Fruit fly (Drosophila melanogaster): Measurements from ENCODE around the gene CG15258.

The CG15258 gene

dm6 chr2L:15337248-15337848 lies 24.1 kb downstream of the CG15258 start:
- TF ChIP-seq Oli (tag; optimal IDR thresholded peaks at IDR 0.05) (peak; percentile 37), cwo (GFP tag; optimal IDR thresholded peaks at IDR 0.05) (no peak), D (optimal IDR thresholded peaks at IDR 0.05) (no peak), D (GFP tag; optimal IDR thresholded peaks at IDR 0.05) (no peak), Rfx (GFP tag; IDR thresholded peaks at IDR 0.05) (no peak), Dip2 (GFP tag; IDR thresholded peaks at IDR 0.05) (no peak), CG12071 (GFP tag; optimal IDR thresholded peaks at IDR 0.05) (no peak), CG1647 (GFP tag; optimal IDR thresholded peaks at IDR 0.05) (no peak), gem (tag; optimal IDR thresholded peaks at IDR 0.05) (peak; percentile 58), vnd (GFP tag; IDR thresholded peaks at IDR 0.05; ENCODE audit: partially characterized antibody) (no peak), CG15479 (GFP tag; optimal IDR thresholded peaks at IDR 0.05) (no peak), Gug (GFP tag; IDR thresholded peaks at IDR 0.05) (no peak; the same call in 3 of the 4 replicates), CG1233 (GFP tag; optimal IDR thresholded peaks at IDR 0.05) (no peak), grau (tag; optimal IDR thresholded peaks at IDR 0.05) (peak; percentile 28), CG3065 (GFP tag; optimal IDR thresholded peaks at IDR 0.05) (no peak), dimm (GFP tag; IDR thresholded peaks at IDR 0.05) (no peak), prd (optimal IDR thresholded peaks at IDR 0.05) (no peak), prd (GFP tag; IDR thresholded peaks at IDR 0.05) (peak; percentile 59; the same call in 2 of the 3 replicates), CG1602 (GFP tag; optimal IDR thresholded peaks at IDR 0.05) (peak; percentile 6), NC2α (GFP tag; optimal IDR thresholded peaks at IDR 0.05) (no peak), pan (optimal IDR thresholded peaks at IDR 0.05) (no peak), pan (GFP tag; optimal IDR thresholded peaks at IDR 0.05 in 1 of 2, IDR thresholded peaks at IDR 0.05 in 1 of 2) (peak in 1 of 2 experiments; percentile 9), kay (GFP tag; optimal IDR thresholded peaks at IDR 0.05) (no peak), Side (GFP tag; optimal IDR thresholded peaks at IDR 0.05) (no peak), sens (GFP tag) (peak; percentile 83), mld (GFP tag; IDR thresholded peaks at IDR 0.05; ENCODE audit: partially characterized antibody) (no peak), pnt (GFP tag; optimal IDR thresholded peaks at IDR 0.05) (peak; percentile 18), CG7928 (GFP tag; optimal IDR thresholded peaks at IDR 0.05) (no peak), Hand (GFP tag; optimal IDR thresholded peaks at IDR 0.05) (no peak), zfh2 (GFP tag; optimal IDR thresholded peaks at IDR 0.05) (no peak), Hr39 (optimal IDR thresholded peaks at IDR 0.05) (no peak), Poxn (GFP tag; IDR thresholded peaks at IDR 0.05) (no peak), CG31224 (GFP tag; IDR thresholded peaks at IDR 0.05) (0 out of 2 replicates have a peak, but pooled peaks have one; percentile 17), CG2712 (tag; optimal IDR thresholded peaks at IDR 0.05) (peak; percentile 39), CG1832 (GFP tag; optimal IDR thresholded peaks at IDR 0.05) (no peak), Xrp1 (GFP tag; IDR thresholded peaks at IDR 0.05) (peak; percentile 62; the same call in 1 of the 2 replicates), maf-S (GFP tag; optimal IDR thresholded peaks at IDR 0.05) (no peak), h (optimal IDR thresholded peaks at IDR 0.05) (no peak), sc (optimal IDR thresholded peaks at IDR 0.05) (no peak), sc (GFP tag; optimal IDR thresholded peaks at IDR 0.05) (no peak), CG8359 (GFP tag; optimal IDR thresholded peaks at IDR 0.05; ENCODE audit: borderline replicate concordance) (no peak), CG12769 (tag; optimal IDR thresholded peaks at IDR 0.05) (peak; percentile 23), sim (GFP tag; IDR thresholded peaks at IDR 0.05) (no peak), stc (GFP tag; IDR thresholded peaks at IDR 0.05) (no peak), PHDP (tag; optimal IDR thresholded peaks at IDR 0.05) (no peak), CG6272 (GFP tag; IDR thresholded peaks at IDR 0.05) (no peak), slbo (GFP tag; IDR thresholded peaks at IDR 0.05) (no peak), CG17829 (tag; optimal IDR thresholded peaks at IDR 0.05) (peak; percentile 17), tx (GFP tag; optimal IDR thresholded peaks at IDR 0.05) (no peak), nerfin-1 (tag; optimal IDR thresholded peaks at IDR 0.05) (no peak), CG10267 (tag; optimal IDR thresholded peaks at IDR 0.05) (peak; percentile 13), CG15073 (GFP tag; optimal IDR thresholded peaks at IDR 0.05) (no peak), Scr (GFP tag; IDR thresholded peaks at IDR 0.05; ENCODE audit: partially characterized antibody) (no peak)
